Worm (Caenorhabditis elegans) whole organism, L2 larva: ENCODE measurements around the gene chdh-1.

Experiments used
- C34F6.9 ChIP-seq: fragments of 150-350 bp; optimal IDR thresholded peaks from 2 replicates; lab custom pipeline; 2014; ENCODE audit warnings: missing biosample characterization, missing genetic modification characterization
- F13H6.1 ChIP-seq: sonication (generic microtip); optimal IDR thresholded peaks from 2 replicates; lab custom pipeline; 2016; ENCODE audit warnings: missing genetic modification characterization, missing compliant biosample characterization
- R02D3.7 ChIP-seq: fragments of 150-350 bp; optimal IDR thresholded peaks from 2 replicates; lab custom pipeline; 2014; ENCODE audit warnings: missing biosample characterization, missing genetic modification characterization
- Y55F3AM.14 ChIP-seq: fragments of 200-800 bp; sonication (Bioruptor generic); optimal IDR thresholded peaks from 2 replicates; lab custom pipeline; 2018; ENCODE audit warnings: mild to moderate bottlenecking, missing genetic modification characterization, missing compliant biosample characterization
- ZK546.5 ChIP-seq: sonication (generic microtip); optimal IDR thresholded peaks from 2 replicates; lab custom pipeline; 2017; ENCODE audit warnings: missing biosample characterization, missing genetic modification characterization
- alr-1 ChIP-seq: fragments of 150-350 bp; optimal IDR thresholded peaks from 2 replicates; lab custom pipeline; 2014; ENCODE audit warnings: missing biosample characterization, missing genetic modification characterization
- ama-1 ChIP-seq: fragments of 150-350 bp; optimal IDR thresholded peaks from 2 replicates; lab custom pipeline; 2018; ENCODE audit warnings: inconsistent platforms
- blmp-1 ChIP-seq: sonication (generic microtip); optimal IDR thresholded peaks from 2 replicates; lab custom pipeline; 2017; ENCODE audit warnings: missing genetic modification characterization, mild to moderate bottlenecking, missing compliant biosample characterization, antibody characterized with exemption, moderate library complexity; ENCODE audit not compliant: insufficient read depth
- ceh-16 ChIP-seq: fragments of 150-350 bp; optimal IDR thresholded peaks from 2 replicates; lab custom pipeline; 2014; ENCODE audit warnings: missing biosample characterization, missing genetic modification characterization
- ceh-82 ChIP-seq: fragments of 150-350 bp; optimal IDR thresholded peaks from 2 replicates; lab custom pipeline; 2014; ENCODE audit warnings: missing biosample characterization, missing genetic modification characterization
- crh-2 ChIP-seq: sonication (generic microtip); optimal IDR thresholded peaks from 2 replicates; lab custom pipeline; 2017; ENCODE audit warnings: missing biosample characterization, missing genetic modification characterization
- egl-27 ChIP-seq: sonication (generic microtip); optimal IDR thresholded peaks from 3 replicates; lab custom pipeline; 2017; ENCODE audit warnings: missing biosample characterization, missing genetic modification reagents, missing genetic modification characterization
- elt-1 ChIP-seq: fragments of 150-350 bp; optimal IDR thresholded peaks from 2 replicates; lab custom pipeline; 2014; ENCODE audit warnings: missing biosample characterization, missing genetic modification characterization
- fos-1 ChIP-seq: fragments of 150-350 bp; optimal IDR thresholded peaks from 2 replicates; lab custom pipeline; 2014; ENCODE audit warnings: missing biosample characterization, missing genetic modification characterization
- lin-11 ChIP-seq: fragments of 150-350 bp; sonication (generic microtip); optimal IDR thresholded peaks from 2 replicates; lab custom pipeline; 2014; ENCODE audit warnings: missing biosample characterization, missing genetic modification characterization, inconsistent platforms, mixed read lengths
- lin-13 ChIP-seq: fragments of 150-350 bp; optimal IDR thresholded peaks from 2 replicates; lab custom pipeline; 2014; ENCODE audit warnings: missing biosample characterization, missing genetic modification reagents, missing genetic modification characterization
- lsy-2 ChIP-seq, 2 experiments: fragments of 150-350 bp in 1 of 2; sonication (generic microtip) in 1 of 2; optimal IDR thresholded peaks; 2 replicates each; lab custom pipeline; 2014 to 2017; ENCODE audit warnings: missing biosample characterization in 2 of 2, missing genetic modification characterization in 2 of 2
- mdl-1 ChIP-seq, 2 experiments: fragments of 150-350 bp in 1 of 2; sonication (generic microtip) in 1 of 2; optimal IDR thresholded peaks; 2 replicates each; lab custom pipeline; 2017; ENCODE audit warnings: missing biosample characterization in 2 of 2, missing genetic modification characterization in 2 of 2
- nhr-11 ChIP-seq: fragments of 150-350 bp; optimal IDR thresholded peaks from 2 replicates; lab custom pipeline; 2014; ENCODE audit warnings: missing biosample characterization, missing genetic modification characterization
- nhr-12 ChIP-seq: fragments of 150-350 bp; optimal IDR thresholded peaks from 2 replicates; lab custom pipeline; 2014; ENCODE audit warnings: missing biosample characterization, missing genetic modification characterization
- nhr-129 ChIP-seq: fragments of 150-350 bp; optimal IDR thresholded peaks from 2 replicates; lab custom pipeline; 2014; ENCODE audit warnings: missing biosample characterization, missing genetic modification characterization
- nhr-21 ChIP-seq: fragments of 150-350 bp; optimal IDR thresholded peaks from 2 replicates; lab custom pipeline; 2014; ENCODE audit warnings: missing biosample characterization, missing genetic modification characterization
- nhr-237 ChIP-seq: fragments of 150-350 bp; optimal IDR thresholded peaks from 2 replicates; lab custom pipeline; 2014; ENCODE audit warnings: missing biosample characterization, missing genetic modification characterization
- nhr-25 ChIP-seq: fragments of 150-350 bp; sonication (generic microtip); optimal IDR thresholded peaks from 3 replicates; lab custom pipeline; 2014; ENCODE audit warnings: missing biosample characterization, missing genetic modification characterization
- nhr-6 ChIP-seq: fragments of 150-350 bp; optimal IDR thresholded peaks from 2 replicates; lab custom pipeline; 2014; ENCODE audit warnings: missing biosample characterization, missing genetic modification characterization
- peb-1 ChIP-seq: fragments of 150-350 bp; optimal IDR thresholded peaks from 2 replicates; lab custom pipeline; 2014; ENCODE audit warnings: missing biosample characterization, missing genetic modification characterization
- sem-4 ChIP-seq: fragments of 150-350 bp; optimal IDR thresholded peaks from 2 replicates; lab custom pipeline; 2014; ENCODE audit warnings: missing biosample characterization, missing genetic modification reagents, missing genetic modification characterization
- sma-3 ChIP-seq: sonication (generic microtip); optimal IDR thresholded peaks from 2 replicates; lab custom pipeline; 2016; ENCODE audit warnings: missing genetic modification reagents, missing genetic modification characterization, missing compliant biosample characterization
- sma-9 ChIP-seq, 2 experiments: fragments of 150-350 bp in 1 of 2; sonication (generic microtip) in 1 of 2; optimal IDR thresholded peaks; 2 replicates each; lab custom pipeline; 2014 to 2016; ENCODE audit warnings: missing genetic modification characterization in 2 of 2, mild to moderate bottlenecking in 1 of 2, missing biosample characterization in 1 of 2, missing compliant biosample characterization in 1 of 2, missing genetic modification reagents in 1 of 2, moderate library complexity in 1 of 2
- snpc-4 ChIP-seq: fragments of 150-350 bp; optimal IDR thresholded peaks from 2 replicates; lab custom pipeline; 2014; ENCODE audit warnings: missing biosample characterization, missing genetic modification characterization
- unc-55 ChIP-seq: fragments of 150-350 bp; sonication (generic microtip); optimal IDR thresholded peaks from 3 replicates; lab custom pipeline; 2014; ENCODE audit warnings: missing biosample characterization, missing genetic modification reagents, missing genetic modification characterization
- ztf-1 ChIP-seq: fragments of 200-800 bp; sonication (Bioruptor generic); conservative IDR thresholded peaks from 2 replicates; pipeline ENCODE4 v1.3.6; 2022; ENCODE audit warnings: missing genetic modification characterization, missing compliant biosample characterization
- ztf-4 ChIP-seq: fragments of 150-350 bp; optimal IDR thresholded peaks from 2 replicates; lab custom pipeline; 2014; ENCODE audit warnings: missing biosample characterization, missing genetic modification characterization

Gene chdh-1

DNA sequence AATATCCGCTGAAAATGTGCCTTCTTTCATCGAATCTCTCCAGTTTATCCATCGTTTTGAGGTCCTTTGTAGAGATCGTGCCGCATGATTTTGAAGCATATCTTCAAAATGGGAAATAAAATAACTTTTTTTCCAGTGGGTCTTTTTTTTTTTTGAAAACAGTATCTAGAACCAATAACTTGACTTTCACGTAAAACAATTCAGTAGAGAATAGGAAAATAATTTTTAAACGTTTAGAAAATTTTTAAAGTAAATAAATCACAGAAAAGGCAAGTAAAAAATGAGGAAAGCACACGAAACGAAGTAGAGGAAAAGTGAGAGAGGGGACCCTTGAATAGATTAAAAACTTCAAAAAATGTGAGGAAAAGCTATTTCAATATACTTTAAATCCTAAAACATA is at the start of gene chdh-1:
TSS of gene chdh-1 (minus strand) at position 101 of the 400 bp plus-strand sequence.
- TF ChIP-seq elt-1 (no peak), alr-1 (tag; lab: Kevin White, UChicago) (no peak), Y55F3AM.14 (no peak), ceh-82 (tag; lab: Kevin White, UChicago) (no peak), unc-55 (no peak), egl-27 (tag; lab: Kevin White, UChicago) (no peak)

DNA sequence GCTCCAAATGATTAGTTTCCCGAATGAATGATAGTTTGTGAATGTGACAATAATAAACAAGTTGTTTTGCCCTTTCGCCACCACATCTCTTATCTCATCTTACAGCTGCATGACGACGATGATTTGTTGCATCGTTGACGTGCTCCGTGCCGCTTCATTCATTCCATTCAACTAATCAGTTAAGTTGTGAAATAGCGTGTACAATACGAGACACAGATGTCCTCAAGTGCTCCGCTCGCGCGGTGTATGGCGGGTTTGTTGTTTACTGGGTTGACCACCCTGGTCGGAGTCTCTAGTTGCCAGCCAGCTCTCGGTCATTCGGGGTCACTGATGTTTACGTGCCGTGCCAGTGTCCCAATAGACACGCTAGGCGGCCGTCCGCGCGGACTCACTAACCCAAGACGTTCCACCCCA is 49.2 kb upstream of the chdh-1 start:
- no peak for TF ChIP-seq ZK546.5

DNA sequence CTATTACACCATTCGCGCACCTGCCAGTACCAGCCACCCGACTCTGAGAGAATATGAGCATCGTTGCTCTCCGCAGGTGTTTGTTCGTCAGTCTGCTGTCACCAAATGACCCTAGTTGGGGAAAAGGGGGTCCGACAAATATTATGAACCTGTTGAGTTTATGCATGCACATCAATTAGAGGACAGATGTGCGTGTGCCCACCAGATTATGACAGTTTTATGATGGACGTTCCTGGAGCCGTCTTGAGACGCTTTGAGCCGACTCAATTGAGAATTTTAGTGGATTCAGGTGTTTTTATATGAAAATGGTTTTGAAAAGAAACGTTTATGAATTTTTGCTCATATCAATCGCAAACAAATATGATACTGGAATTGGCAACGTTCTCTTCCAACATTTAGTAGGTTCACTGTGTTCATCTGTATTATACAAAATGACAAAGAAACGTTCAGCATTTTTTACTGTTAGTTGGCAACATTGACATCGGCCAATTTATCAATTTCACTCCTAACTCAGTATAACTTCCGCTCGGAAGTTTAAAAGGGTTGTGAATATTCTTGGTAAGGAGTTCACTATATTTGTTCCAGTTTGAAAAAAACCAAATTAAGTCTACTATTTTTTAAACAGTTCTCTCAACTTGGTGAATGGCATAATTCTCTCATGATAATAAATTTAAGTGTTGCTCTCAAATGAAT is 48.7 kb upstream of the chdh-1 start:
- TF ChIP-seq sma-9 (GFP tag; optimal IDR thresholded peaks at IDR 0.05; lab: Kevin White, UChicago) (peak; percentile 73), sma-9 (tag; optimal IDR thresholded peaks at IDR 0.05; lab: Kevin White, UChicago) (no peak), nhr-129 (tag; lab: Kevin White, UChicago) (peak; percentile 75), lin-11 (tag; lab: Kevin White, UChicago) (peak; percentile 23), nhr-12 (tag; lab: Kevin White, UChicago) (no peak), R02D3.7 (tag; lab: Kevin White, UChicago) (no peak), elt-1 (no peak), ZK546.5 (no peak), crh-2 (tag; lab: Kevin White, UChicago) (peak; percentile 17), nhr-11 (tag; lab: Kevin White, UChicago) (no peak), blmp-1 (tag; lab: Kevin White, UChicago) (no peak), sem-4 (peak; percentile 76), peb-1 (tag; lab: Kevin White, UChicago) (no peak), fos-1 (tag; lab: Kevin White, UChicago) (no peak), ztf-4 (tag; lab: Kevin White, UChicago) (peak; percentile 93), lin-13 (GFP tag; lab: Kevin White, UChicago) (peak; percentile 51), ceh-16 (tag; lab: Kevin White, UChicago) (no peak), nhr-237 (tag; lab: Kevin White, UChicago) (no peak), ama-1 (peak; percentile 96), lsy-2 (tag; optimal IDR thresholded peaks at IDR 0.05; lab: Kevin White, UChicago) (peak in 1 of 2 experiments; percentile 55), nhr-6 (tag; lab: Kevin White, UChicago) (peak; percentile 1), nhr-21 (tag; lab: Kevin White, UChicago) (peak; percentile 82), ztf-1 (GFP tag; lab: Robert Waterston, UW) (0 out of 2 replicates have a peak, but pooled peaks have one; percentile 85), F13H6.1 (tag; lab: Kevin White, UChicago) (peak; percentile 48), ceh-82 (tag; lab: Kevin White, UChicago) (no peak), nhr-25 (peak; percentile 97), sma-3 (GFP tag; lab: Kevin White, UChicago) (peak; percentile 69), C34F6.9 (peak; percentile 25), snpc-4 (tag; lab: Kevin White, UChicago) (peak; percentile 1)

DNA sequence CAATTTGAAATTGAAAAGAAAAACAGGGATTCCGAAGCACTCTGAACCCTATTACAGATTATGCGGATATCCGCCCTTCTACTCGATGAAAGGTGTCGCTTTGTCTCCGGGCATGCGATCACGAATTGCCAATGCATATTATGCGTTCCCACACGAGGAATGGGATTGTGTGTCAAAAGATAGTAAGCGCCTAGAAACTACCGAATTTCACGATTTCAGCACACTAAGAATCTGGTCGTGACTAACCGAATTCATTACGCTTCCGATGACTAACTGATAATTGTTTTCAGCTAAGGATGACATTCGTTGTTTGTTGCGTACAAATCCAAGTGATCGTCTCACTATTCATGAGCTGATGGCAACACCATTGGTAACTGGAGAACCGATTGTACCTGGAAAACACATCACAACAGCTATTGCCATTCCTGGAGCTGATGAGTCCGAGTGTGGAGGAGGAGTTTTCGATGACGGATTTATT is 47.6 kb upstream of the chdh-1 start:
- TF ChIP-seq mdl-1 (tag; optimal IDR thresholded peaks at IDR 0.05; lab: Kevin White, UChicago): no peak
- peak; percentile 52 for TF ChIP-seq ama-1
- no peak for TF ChIP-seq elt-1
- no peak for TF ChIP-seq R02D3.7 (tag; lab: Kevin White, UChicago)
- peak; percentile 25 for TF ChIP-seq nhr-25
- peak; percentile 56 for TF ChIP-seq sem-4
